Worm (Caenorhabditis elegans): ENCODE results near the gene act-4.
A peak's percentile ranks its signal among the peaks of the same experiment; 100 is the strongest.

Gene act-4

DNA sequence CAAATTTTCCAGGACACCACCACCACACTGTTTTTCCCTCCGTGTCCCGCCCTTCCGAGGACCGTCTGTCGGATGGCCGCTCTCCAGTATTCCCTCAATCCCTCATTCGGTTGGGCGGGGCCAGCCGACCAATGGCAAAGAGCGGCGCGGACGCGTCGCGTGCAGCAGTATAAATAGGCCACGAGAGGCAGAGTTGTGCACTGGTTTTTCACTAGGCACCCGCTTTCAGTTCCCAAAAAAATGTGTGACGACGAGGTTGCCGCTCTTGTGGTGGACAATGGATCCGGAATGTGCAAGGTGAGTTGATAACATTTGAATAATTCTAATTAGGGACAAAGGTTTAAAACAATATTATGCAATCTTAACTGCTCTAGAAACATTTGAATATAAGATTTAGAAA is at the start of gene act-4 (continued):
- TF ChIP-seq unc-98 (GFP tag; IDR thresholded peaks at IDR 0.05) = 0 out of 2 replicates have a peak, but pooled peaks have one; percentile 15
- TF ChIP-seq unc-86 (tag; optimal IDR thresholded peaks at IDR 0.05) = peak; percentile 52
- TF ChIP-seq ztf-4 (tag; optimal IDR thresholded peaks at IDR 0.05) = peak; percentile 59
- peak; percentile 44 for TF ChIP-seq isw-1 (GFP tag; IDR thresholded peaks at IDR 0.05)
- TF ChIP-seq efl-1 (optimal IDR thresholded peaks at IDR 0.05) = peak; percentile 6 to 25
- peak in 1 of 2 experiments; percentile 31 for TF ChIP-seq efl-1 (GFP tag; optimal IDR thresholded peaks at IDR 0.05 in 1 of 2)
- TF ChIP-seq zag-1 (tag; optimal IDR thresholded peaks at IDR 0.05) = no peak
- peak; percentile 24 for TF ChIP-seq lin-39 (tag; optimal IDR thresholded peaks at IDR 0.05)
- no peak for TF ChIP-seq nhr-76 (tag; optimal IDR thresholded peaks at IDR 0.05)
- no peak for TF ChIP-seq pqm-1 (tag; optimal IDR thresholded peaks at IDR 0.05)
- no peak for TF ChIP-seq nhr-237 (tag; optimal IDR thresholded peaks at IDR 0.05)
- TF ChIP-seq tbx-2 (tag; optimal IDR thresholded peaks at IDR 0.05) = peak; percentile 70
- TF ChIP-seq nhr-77 (tag; optimal IDR thresholded peaks at IDR 0.05) = no peak
- TF ChIP-seq elt-3 (tag; optimal IDR thresholded peaks at IDR 0.05) = no peak
- TF ChIP-seq dsc-1 (tag; optimal IDR thresholded peaks at IDR 0.05) = peak; percentile 87
- no peak for TF ChIP-seq Y116A8C.19 (tag; optimal IDR thresholded peaks at IDR 0.05; ENCODE audit: borderline replicate concordance)
- TF ChIP-seq C04F5.9 (tag; optimal IDR thresholded peaks at IDR 0.05) = peak; percentile 6
- TF ChIP-seq F16B12.6 (tag; optimal IDR thresholded peaks at IDR 0.05) = no peak
- peak; percentile 27 for TF ChIP-seq skn-1 (tag; optimal IDR thresholded peaks at IDR 0.05)
- TF ChIP-seq pag-3 (tag; optimal IDR thresholded peaks at IDR 0.05; ENCODE audit: borderline replicate concordance, insufficient read depth) = no peak
- TF ChIP-seq rnt-1 (tag; optimal IDR thresholded peaks at IDR 0.05) = peak; percentile 80
- peak; percentile 11 for TF ChIP-seq snpc-4 (tag; optimal IDR thresholded peaks at IDR 0.05)
- no peak for TF ChIP-seq hlh-4 (tag; optimal IDR thresholded peaks at IDR 0.05)
- peak; percentile 26 for TF ChIP-seq ceh-8 (GFP tag; optimal IDR thresholded peaks at IDR 0.05)

DNA sequence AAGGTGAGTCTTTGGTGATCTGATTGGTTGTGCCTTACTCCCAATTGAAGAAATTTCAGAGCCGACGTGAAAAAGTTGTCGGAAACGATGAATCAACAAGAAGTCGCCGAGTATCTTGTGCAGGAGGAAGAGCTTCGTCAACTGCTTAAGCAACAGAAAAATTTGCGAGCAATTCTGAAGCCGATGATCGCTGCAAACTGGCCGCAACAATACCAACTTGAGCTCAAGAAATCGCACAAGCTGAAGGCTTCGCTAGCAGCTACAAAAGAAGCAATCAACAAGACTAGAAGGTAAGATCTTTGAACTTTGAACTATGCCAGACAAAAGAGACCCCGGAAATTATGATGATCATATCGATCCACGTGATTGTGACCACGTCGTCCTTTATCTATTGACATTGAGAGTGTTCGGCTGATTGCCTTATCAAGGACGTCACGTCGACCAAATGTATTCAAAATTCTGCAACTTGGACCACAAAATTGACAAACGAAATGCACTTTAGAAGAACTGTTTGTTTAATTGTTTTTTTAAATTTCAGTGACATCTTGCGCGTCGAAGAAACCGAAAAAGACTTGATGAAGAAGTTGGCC is 49.0 kb upstream of the act-4 start:
- TF ChIP-seq lin-15B (tag; optimal IDR thresholded peaks at IDR 0.05) (no peak), mab-9 (GFP tag; IDR thresholded peaks at IDR 0.05) (no peak), nhr-85 (tag) (peak; percentile 61), elt-2 (tag; optimal IDR thresholded peaks at IDR 0.05) (peak; percentile 3), elt-3 (tag; optimal IDR thresholded peaks at IDR 0.05) (peak in 1 of 6 experiments; percentile 51)

- TF ChIP-seq efl-1 (optimal IDR thresholded peaks at IDR 0.05) = no peak
- TF ChIP-seq efl-1 (GFP tag; optimal IDR thresholded peaks at IDR 0.05 in 1 of 2) = peak in 1 of 2 experiments; percentile 54
- TF ChIP-seq Y116A8C.19 (tag; optimal IDR thresholded peaks at IDR 0.05; ENCODE audit: borderline replicate concordance) = no peak
Measured at ce11 chrX:4914464-4914863, 46.0 kb upstream of the act-4 start.

DNA sequence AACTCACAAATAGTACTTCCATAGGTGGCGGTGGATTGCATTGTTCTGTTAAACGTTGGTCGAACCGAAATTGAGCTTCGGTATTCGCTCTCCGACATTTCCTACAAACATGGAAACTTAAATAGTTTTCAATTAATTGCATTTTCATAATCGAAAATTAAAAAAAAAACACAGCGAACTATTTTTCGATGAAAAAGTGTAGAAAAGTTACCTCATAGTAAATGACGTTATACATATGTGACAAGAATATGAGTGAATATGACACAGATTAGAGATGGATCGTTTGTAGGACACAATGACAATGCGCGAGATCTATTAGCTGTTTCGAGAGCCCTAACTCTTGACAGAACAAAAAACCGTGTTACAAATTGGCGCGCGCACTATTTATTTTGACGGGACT is 44.5 kb upstream of the act-4 start, which contains the start of gene ifa-4:
ifa-4 (minus strand) TSS at position 101 of the 400 bp plus-strand sequence.
- TF ChIP-seq irx-1 (tag; optimal IDR thresholded peaks at IDR 0.05) (no peak), blmp-1 (tag; optimal IDR thresholded peaks at IDR 0.05) (no peak), lin-14 (GFP tag; optimal IDR thresholded peaks at IDR 0.05) (no peak), ceh-88 (GFP tag; IDR thresholded peaks at IDR 0.05) (no peak), pqm-1 (tag; optimal IDR thresholded peaks at IDR 0.05) (no peak), lsy-2 (tag; optimal IDR thresholded peaks at IDR 0.05) (no peak), ceh-63 (GFP tag; optimal IDR thresholded peaks at IDR 0.05) (no peak), F16B12.6 (tag; optimal IDR thresholded peaks at IDR 0.05) (no peak), fos-1 (tag; optimal IDR thresholded peaks at IDR 0.05) (no peak), fkh-8 (tag; optimal IDR thresholded peaks at IDR 0.05) (no peak), egl-13 (tag; optimal IDR thresholded peaks at IDR 0.05) (no peak), hlh-4 (tag; optimal IDR thresholded peaks at IDR 0.05) (no peak)

Measured in whole organism, L1 larva.